Worm (Caenorhabditis elegans): ENCODE results near the gene frpr-1.

DNA sequence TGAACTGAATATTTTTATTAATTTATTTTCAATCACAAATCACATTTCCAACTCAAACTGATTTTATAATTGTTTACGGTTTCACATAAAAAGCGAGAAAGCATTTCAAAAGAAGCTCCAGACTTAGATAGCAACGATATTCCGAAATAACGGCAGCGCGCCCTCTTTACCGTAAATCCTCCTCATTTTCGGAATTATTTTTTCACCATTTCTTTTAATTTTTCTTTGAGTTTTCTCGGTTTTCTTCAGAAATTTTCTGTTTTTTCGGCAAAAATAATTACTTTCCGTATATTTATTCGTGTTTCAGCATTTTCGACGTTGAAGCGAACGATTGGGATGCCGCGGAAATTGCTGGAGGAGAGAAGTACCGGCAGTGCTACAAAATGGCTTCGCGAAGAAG, 18.0 kb upstream of the frpr-1 start, which contains the start of gene C02B8.1:
- TF ChIP-seq F13H6.1 (tag; optimal IDR thresholded peaks at IDR 0.05) (no peak), ztf-4 (tag; optimal IDR thresholded peaks at IDR 0.05) (no peak), skn-1 (tag; optimal IDR thresholded peaks at IDR 0.05) (no peak), nhr-25 (tag; optimal IDR thresholded peaks at IDR 0.05) (no peak), nhr-77 (tag; optimal IDR thresholded peaks at IDR 0.05) (no peak), fos-1 (tag; optimal IDR thresholded peaks at IDR 0.05) (no peak), ceh-82 (tag; optimal IDR thresholded peaks at IDR 0.05) (no peak), snpc-4 (tag; optimal IDR thresholded peaks at IDR 0.05) (no peak)

Measured in whole organism, L2 larva.